Worm (Caenorhabditis elegans): ENCODE results near the gene F16H6.4.

Gene F16H6.4

DNA sequence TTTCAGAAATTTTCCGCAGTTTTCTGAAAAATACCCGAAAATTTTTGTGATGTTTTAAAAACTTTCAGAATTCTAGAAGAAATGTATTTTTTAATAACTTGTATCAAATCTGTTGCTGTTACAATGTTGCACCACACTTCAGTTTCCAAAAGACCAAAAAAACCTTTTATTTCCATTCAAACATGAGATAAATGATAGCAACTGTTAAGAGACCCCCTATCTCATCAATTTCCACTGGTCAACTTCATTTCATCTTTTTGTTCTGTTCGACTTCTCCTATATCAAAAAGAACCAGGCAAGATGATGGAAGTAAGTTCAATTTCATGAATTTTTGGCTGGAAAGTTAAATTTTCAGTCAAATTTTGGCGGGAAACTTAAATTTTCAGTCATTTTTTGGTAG, at the start of gene F16H6.4:
Gene F16H6.4 (plus strand): TSS at position 301 of the 400 bp plus-strand sequence.
- TF ChIP-seq tbx-8 (GFP tag; optimal IDR thresholded peaks at IDR 0.05), result no peak
- no peak for TF ChIP-seq M03D4.4 (tag; optimal IDR thresholded peaks at IDR 0.05)
- TF ChIP-seq pha-4 (tag; optimal IDR thresholded peaks at IDR 0.05), result no peak
- TF ChIP-seq unc-39 (tag; optimal IDR thresholded peaks at IDR 0.05), result no peak
- no peak for TF ChIP-seq flh-1 (GFP tag; optimal IDR thresholded peaks at IDR 0.05)
- TF ChIP-seq nhr-12 (tag; optimal IDR thresholded peaks at IDR 0.05), result no peak
- TF ChIP-seq lin-13 (tag; optimal IDR thresholded peaks at IDR 0.05), result no peak
- no peak for TF ChIP-seq drap-1 (GFP tag; optimal IDR thresholded peaks at IDR 0.05)
- TF ChIP-seq nhr-28 (tag; optimal IDR thresholded peaks at IDR 0.05), result no peak
- TF ChIP-seq sem-2 (GFP tag; optimal IDR thresholded peaks at IDR 0.05), result no peak

DNA sequence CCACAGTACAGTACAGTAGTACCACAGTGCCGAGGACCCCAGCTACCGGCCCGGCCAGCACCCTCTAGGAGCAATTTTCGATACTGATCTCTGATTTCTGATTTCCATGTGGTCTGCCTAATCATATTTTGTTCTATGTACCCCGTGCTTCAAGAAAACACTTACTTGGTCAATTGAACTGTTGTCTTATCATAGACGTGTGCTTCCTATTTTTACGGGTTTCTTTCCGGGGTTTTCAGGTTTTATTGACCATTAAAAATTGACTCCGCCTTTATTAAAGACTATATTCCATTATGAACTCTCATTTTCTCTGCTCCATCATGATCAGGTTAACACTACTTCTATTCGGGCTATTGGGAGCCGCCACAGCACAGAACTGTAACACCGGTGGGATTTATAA, 40.8 kb upstream of the F16H6.4 start, which contains the start of gene clec-48:
Gene clec-48 (plus strand): TSS at position 320 of the 400 bp plus-strand sequence.
- TF ChIP-seq snpc-4 (tag; optimal IDR thresholded peaks at IDR 0.05) (no peak), tbx-8 (GFP tag; optimal IDR thresholded peaks at IDR 0.05) (no peak)

DNA sequence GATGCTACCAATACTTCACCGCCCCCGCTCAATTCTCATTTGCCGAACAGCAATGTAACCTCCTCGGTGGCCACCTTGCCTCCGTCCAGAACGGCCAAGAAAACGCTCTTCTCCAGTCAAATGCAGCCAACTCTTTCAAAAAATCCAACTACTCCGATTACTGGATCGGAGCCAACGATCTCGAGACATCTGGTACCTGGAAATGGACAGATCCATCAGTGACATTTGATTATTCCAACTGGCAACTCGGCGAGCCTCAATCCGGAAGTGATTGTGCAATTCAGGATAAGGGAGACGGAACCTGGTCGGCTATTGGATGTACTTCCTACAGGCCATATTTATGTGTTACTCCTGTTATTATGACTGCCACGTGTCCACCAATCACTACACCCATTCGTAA, 40.3 kb upstream of the F16H6.4 start:
- TF ChIP-seq snpc-4 (tag; optimal IDR thresholded peaks at IDR 0.05) (no peak), pha-4 (tag; optimal IDR thresholded peaks at IDR 0.05) (no peak), nhr-28 (tag; optimal IDR thresholded peaks at IDR 0.05) (no peak), nhr-76 (tag; optimal IDR thresholded peaks at IDR 0.05) (no peak), mab-5 (tag; optimal IDR thresholded peaks at IDR 0.05) (no peak), lin-13 (tag; optimal IDR thresholded peaks at IDR 0.05) (no peak), nhr-2 (tag; optimal IDR thresholded peaks at IDR 0.05) (no peak), ces-1 (GFP tag; optimal IDR thresholded peaks at IDR 0.05) (no peak), bed-3 (GFP tag; optimal IDR thresholded peaks at IDR 0.05) (no peak), flh-1 (GFP tag; optimal IDR thresholded peaks at IDR 0.05) (no peak), unc-39 (tag; optimal IDR thresholded peaks at IDR 0.05) (no peak), elt-1 (tag; optimal IDR thresholded peaks at IDR 0.05; ENCODE audit: borderline replicate concordance, insufficient read depth) (no peak), ceh-43 (GFP tag; optimal IDR thresholded peaks at IDR 0.05) (no peak), hlh-1 (tag; optimal IDR thresholded peaks at IDR 0.05) (no peak), sptf-1 (tag; optimal IDR thresholded peaks at IDR 0.05) (no peak), zip-8 (tag; optimal IDR thresholded peaks at IDR 0.05) (no peak), ceh-83 (GFP tag; optimal IDR thresholded peaks at IDR 0.05) (no peak), cnd-1 (tag; optimal IDR thresholded peaks at IDR 0.05) (no peak)

DNA sequence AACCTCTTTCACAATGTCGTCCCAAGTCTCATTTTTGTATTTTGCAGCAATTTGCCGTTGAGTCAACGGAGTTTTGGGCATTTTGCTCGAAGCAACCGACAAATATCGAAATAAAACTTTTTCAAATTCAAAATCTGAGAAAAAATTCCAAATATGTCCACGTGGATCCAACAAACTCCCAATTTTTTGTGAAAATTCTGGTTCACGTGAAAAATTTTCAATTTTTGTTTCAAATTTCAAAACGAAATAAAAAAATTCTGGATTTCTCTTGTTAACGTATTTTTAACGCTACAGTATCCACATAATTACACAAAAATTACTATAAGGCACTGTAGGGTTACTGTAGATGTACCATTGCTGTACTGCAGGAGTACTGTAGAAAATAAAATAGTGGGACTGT, 37.3 kb upstream of the F16H6.4 start, which contains the start of gene C14A6.13:
Gene C14A6.13 (minus strand): TSS at position 101 of the 400 bp plus-strand sequence.
- TF ChIP-seq bed-3 (GFP tag; optimal IDR thresholded peaks at IDR 0.05) (no peak), ztf-11 (tag; optimal IDR thresholded peaks at IDR 0.05) (no peak), nhr-237 (tag; optimal IDR thresholded peaks at IDR 0.05) (no peak), zip-8 (tag; optimal IDR thresholded peaks at IDR 0.05) (no peak), lin-32 (GFP tag; optimal IDR thresholded peaks at IDR 0.05) (no peak), nhr-28 (tag; optimal IDR thresholded peaks at IDR 0.05) (no peak), sptf-1 (tag; optimal IDR thresholded peaks at IDR 0.05) (no peak), mep-1 (tag; optimal IDR thresholded peaks at IDR 0.05) (no peak), mab-5 (tag; optimal IDR thresholded peaks at IDR 0.05) (no peak), tbx-8 (GFP tag; optimal IDR thresholded peaks at IDR 0.05) (no peak), drap-1 (GFP tag; optimal IDR thresholded peaks at IDR 0.05) (no peak), flh-1 (GFP tag; optimal IDR thresholded peaks at IDR 0.05) (no peak), nhr-12 (tag; optimal IDR thresholded peaks at IDR 0.05) (no peak), sem-2 (GFP tag; optimal IDR thresholded peaks at IDR 0.05) (no peak), cnd-1 (tag; optimal IDR thresholded peaks at IDR 0.05) (no peak), nhr-2 (tag; optimal IDR thresholded peaks at IDR 0.05) (no peak), blmp-1 (tag; optimal IDR thresholded peaks at IDR 0.05) (no peak)

DNA sequence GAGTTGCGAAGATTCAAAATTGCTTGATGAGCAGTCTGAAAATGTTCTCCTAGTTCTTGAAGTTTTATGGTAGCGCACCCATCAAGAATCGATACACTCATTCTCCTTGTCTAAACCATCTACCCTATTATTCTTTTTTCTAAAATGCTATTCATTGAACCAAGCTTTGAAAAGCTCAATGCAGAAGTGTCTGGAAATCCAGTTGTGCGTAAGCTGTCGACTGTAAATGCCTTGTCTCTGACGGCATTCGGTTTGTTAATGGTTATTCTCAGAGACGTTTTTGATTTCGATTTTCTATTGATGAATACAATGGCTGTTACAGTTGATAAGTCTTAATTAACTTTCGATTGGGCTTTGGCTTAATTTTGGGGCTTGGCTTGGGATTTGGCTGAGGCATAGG, 36.0 kb upstream of the F16H6.4 start, which contains the start of gene C14A6.12:
Gene C14A6.12 (minus strand): TSS at position 101 of the 400 bp plus-strand sequence.
- no peak for TF ChIP-seq lin-13 (tag; optimal IDR thresholded peaks at IDR 0.05)
- no peak for TF ChIP-seq ham-2 (GFP tag; optimal IDR thresholded peaks at IDR 0.05)
- TF ChIP-seq nhr-237 (tag; optimal IDR thresholded peaks at IDR 0.05), result no peak
- TF ChIP-seq mab-5 (tag; optimal IDR thresholded peaks at IDR 0.05), result no peak
- no peak for TF ChIP-seq M03D4.4 (tag; optimal IDR thresholded peaks at IDR 0.05)
- no peak for TF ChIP-seq blmp-1 (tag; optimal IDR thresholded peaks at IDR 0.05)
- TF ChIP-seq zip-8 (tag; optimal IDR thresholded peaks at IDR 0.05), result no peak
- TF ChIP-seq flh-1 (GFP tag; optimal IDR thresholded peaks at IDR 0.05), result no peak
- no peak for TF ChIP-seq sptf-1 (tag; optimal IDR thresholded peaks at IDR 0.05)
- no peak for TF ChIP-seq tbx-8 (GFP tag; optimal IDR thresholded peaks at IDR 0.05)
- no peak for TF ChIP-seq nhr-28 (tag; optimal IDR thresholded peaks at IDR 0.05)
- no peak for TF ChIP-seq ceh-83 (GFP tag; optimal IDR thresholded peaks at IDR 0.05)
- no peak for TF ChIP-seq drap-1 (GFP tag; optimal IDR thresholded peaks at IDR 0.05)
- TF ChIP-seq mls-2 (tag; optimal IDR thresholded peaks at IDR 0.05), result no peak
- no peak for TF ChIP-seq lin-32 (GFP tag; optimal IDR thresholded peaks at IDR 0.05)
- TF ChIP-seq elt-1 (tag; optimal IDR thresholded peaks at IDR 0.05; ENCODE audit: borderline replicate concordance, insufficient read depth), result no peak
- no peak for TF ChIP-seq hlh-1 (tag; optimal IDR thresholded peaks at IDR 0.05)
- TF ChIP-seq nhr-2 (tag; optimal IDR thresholded peaks at IDR 0.05), result no peak
- TF ChIP-seq unc-62 (GFP tag; optimal IDR thresholded peaks at IDR 0.05), result no peak
- no peak for TF ChIP-seq ceh-43 (GFP tag; optimal IDR thresholded peaks at IDR 0.05)

Data from whole organism, mixed stage, embryonic.